Fruit fly (Drosophila melanogaster): ENCODE results near the gene mus201.

- TF ChIP-seq h (optimal IDR thresholded peaks at IDR 0.05), result no peak
- no peak for TF ChIP-seq Myc (optimal IDR thresholded peaks at IDR 0.05)
- TF ChIP-seq ttk (optimal IDR thresholded peaks at IDR 0.05), result no peak
- no peak for TF ChIP-seq psq (optimal IDR thresholded peaks at IDR 0.05)
- TF ChIP-seq insv (optimal IDR thresholded peaks at IDR 0.05), result no peak
Observed at dm6 chr2L:8414887-8415883, 22.8 kb upstream of the mus201 start, which contains the start of the genes CG13398 and Akap200.
